Fruit fly (Drosophila melanogaster) whole organism, embryonic: Measurements from ENCODE around the gene MSAmiP.
A peak's percentile ranks its signal among the peaks of the same experiment; 100 is the strongest.

Experiments
- CG10209 ChIP-seq: fragments of 200-800 bp; sonication (Bioruptor generic); optimal IDR thresholded peaks from 3 replicates; lab custom pipeline; 2017; ENCODE audit warnings: missing biosample characterization, mild to moderate bottlenecking, missing genetic modification characterization, missing genetic modification reagents
- CG13894 ChIP-seq: fragments of 200-800 bp; sonication (Bioruptor generic); optimal IDR thresholded peaks from 3 replicates; lab custom pipeline; 2018; ENCODE audit warnings: missing biosample characterization, mild to moderate bottlenecking, missing genetic modification characterization, moderate library complexity
- CG15479 ChIP-seq: fragments of 200-800 bp; sonication (Bioruptor generic); optimal IDR thresholded peaks from 3 replicates; lab custom pipeline; 2019; ENCODE audit warnings: missing biosample characterization, mild to moderate bottlenecking, missing genetic modification characterization, moderate library complexity
- CG1603 ChIP-seq: fragments of 200-800 bp; sonication (Bioruptor generic); optimal IDR thresholded peaks from 2 replicates; lab custom pipeline; 2019; ENCODE audit warnings: missing biosample characterization, mild to moderate bottlenecking, missing genetic modification characterization, moderate library complexity
- CG2712 ChIP-seq: fragments of 200-800 bp; optimal IDR thresholded peaks from 3 replicates; lab custom pipeline; 2019; ENCODE audit warnings: missing biosample characterization, mild to moderate bottlenecking, missing genetic modification characterization, moderate library complexity
- CG31224 ChIP-seq: fragments of 200-800 bp; sonication (Bioruptor generic); IDR thresholded peaks from 2 replicates; pipeline ENCODE4 v1.3.6; 2022; ENCODE audit warnings: missing biosample characterization, missing genetic modification characterization
- CG32532 ChIP-seq: fragments of 200-800 bp; sonication (Bioruptor generic); IDR thresholded peaks from 2 replicates; pipeline ENCODE4 v1.3.6; 2022; ENCODE audit warnings: missing biosample characterization, missing genetic modification characterization
- CG34224 ChIP-seq: fragments of 200-800 bp; sonication (Bioruptor generic); IDR thresholded peaks from 3 replicates; pipeline ENCODE4 v1.3.6; 2022; ENCODE audit warnings: missing biosample characterization, missing genetic modification characterization; ENCODE audit not compliant: partially characterized antibody
- CG3847 ChIP-seq: fragments of 200-800 bp; sonication (Bioruptor generic); IDR thresholded peaks from 2 replicates; pipeline ENCODE4 v1.3.6; 2022; ENCODE audit warnings: missing biosample characterization, missing genetic modification characterization
- CG8290 ChIP-seq, 3 experiments: fragments of 200-800 bp; sonication (Bioruptor generic); optimal IDR thresholded peaks; 2 replicates each; lab custom pipeline; 2016 to 2019; ENCODE audit warnings: missing biosample characterization in 3 of 3, missing genetic modification characterization in 3 of 3, mild to moderate bottlenecking in 2 of 3, moderate library complexity in 1 of 3
- CG9215 ChIP-seq: fragments of 200-800 bp; sonication (Bioruptor generic); IDR thresholded peaks from 2 replicates; pipeline ENCODE4 v1.3.6; 2022; ENCODE audit warnings: missing biosample characterization, missing genetic modification characterization
- CTCF ChIP-seq: fragments of 200-800 bp; sonication (Bioruptor generic); optimal IDR thresholded peaks from 2 replicates; lab custom pipeline; 2017; ENCODE audit warnings: missing biosample characterization, mild to moderate bottlenecking, missing genetic modification characterization, moderate library complexity
- CoRest ChIP-seq: fragments of 200-800 bp; sonication (Bioruptor generic); optimal IDR thresholded peaks from 3 replicates; lab custom pipeline; 2018; ENCODE audit warnings: missing biosample characterization, mild to moderate bottlenecking, missing genetic modification characterization, moderate library complexity
- HHEX ChIP-seq: fragments of 200-800 bp; sonication (Bioruptor generic); optimal IDR thresholded peaks from 3 replicates; lab custom pipeline; 2017; ENCODE audit warnings: missing biosample characterization, mild to moderate bottlenecking, missing genetic modification characterization, missing genetic modification reagents
- HmgZ ChIP-seq: fragments of 200-800 bp; sonication (Bioruptor generic); optimal IDR thresholded peaks from 2 replicates; lab custom pipeline; 2018; ENCODE audit warnings: missing biosample characterization, mild to moderate bottlenecking, missing genetic modification characterization
- Jarid2 ChIP-seq: fragments of 200-800 bp; sonication (Bioruptor generic); optimal IDR thresholded peaks from 3 replicates; lab custom pipeline; 2017; ENCODE audit warnings: mild to moderate bottlenecking, missing biosample characterization, missing genetic modification reagents, missing genetic modification characterization
- Kr ChIP-seq: fragments of 200-800 bp; sonication (Bioruptor generic); optimal IDR thresholded peaks from 2 replicates; lab custom pipeline; 2017; ENCODE audit warnings: missing biosample characterization, mild to moderate bottlenecking, missing genetic modification characterization
- NC2α ChIP-seq: fragments of 200-800 bp; sonication (Bioruptor generic); optimal IDR thresholded peaks from 2 replicates; lab custom pipeline; 2016; ENCODE audit warnings: missing biosample characterization, missing genetic modification characterization
- NC2β ChIP-seq: fragments of 200-800 bp; sonication (Bioruptor generic); optimal IDR thresholded peaks from 2 replicates; lab custom pipeline; 2016; ENCODE audit warnings: missing biosample characterization, missing genetic modification characterization
- Nf-YA ChIP-seq: fragments of 200-800 bp; sonication (Bioruptor generic); IDR thresholded peaks from 2 replicates; pipeline ENCODE4 v1.3.6; 2022; ENCODE audit warnings: missing biosample characterization, missing genetic modification characterization
- Nf-YB ChIP-seq: fragments of 200-800 bp; sonication (Bioruptor generic); optimal IDR thresholded peaks from 3 replicates; lab custom pipeline; 2019; ENCODE audit warnings: missing biosample characterization, mild to moderate bottlenecking, missing genetic modification characterization, moderate library complexity
- Opbp ChIP-seq: fragments of 200-800 bp; sonication (Bioruptor generic); IDR thresholded peaks from 3 replicates; pipeline ENCODE4 v1.3.6; 2022; ENCODE audit warnings: missing biosample characterization, missing genetic modification characterization; ENCODE audit not compliant: partially characterized antibody
- Optix ChIP-seq: fragments of 200-800 bp; sonication (Bioruptor generic); IDR thresholded peaks from 3 replicates; pipeline ENCODE4 v1.3.6; 2022; ENCODE audit warnings: missing biosample characterization, missing genetic modification characterization
- Side ChIP-seq: fragments of 200-800 bp; sonication (Bioruptor generic); optimal IDR thresholded peaks from 2 replicates; lab custom pipeline; 2016; ENCODE audit warnings: missing biosample characterization, missing genetic modification characterization
- ac ChIP-seq: fragments of 200-800 bp; sonication (Bioruptor generic); optimal IDR thresholded peaks from 3 replicates; lab custom pipeline; 2017; ENCODE audit warnings: missing biosample characterization, mild to moderate bottlenecking, missing genetic modification characterization
- az2 ChIP-seq: fragments of 200-800 bp; sonication (Bioruptor generic); optimal IDR thresholded peaks from 3 replicates; lab custom pipeline; 2016; ENCODE audit warnings: missing biosample characterization, missing genetic modification characterization
- bsh ChIP-seq, 2 experiments: fragments of 200-800 bp; sonication (Bioruptor generic); optimal IDR thresholded peaks; 2 replicates each; lab custom pipeline; 2017 to 2018; ENCODE audit warnings: mild to moderate bottlenecking in 2 of 2, missing biosample characterization in 2 of 2, missing genetic modification characterization in 2 of 2, moderate library complexity in 1 of 2
- cato ChIP-seq: fragments of 200-800 bp; sonication (Bioruptor generic); optimal IDR thresholded peaks from 2 replicates; lab custom pipeline; 2016; ENCODE audit warnings: missing biosample characterization, missing genetic modification characterization, borderline replicate concordance
- ci ChIP-seq: fragments of 200-800 bp; sonication (Bioruptor generic); IDR thresholded peaks from 3 replicates; pipeline ENCODE4 v1.3.6; 2022; ENCODE audit warnings: missing biosample characterization, missing genetic modification characterization
- ftz-f1 ChIP-seq: fragments of 200-800 bp; sonication (Bioruptor generic); optimal IDR thresholded peaks from 2 replicates; lab custom pipeline; 2016; ENCODE audit warnings: missing biosample characterization, missing genetic modification characterization
- gcm ChIP-seq: fragments of 200-800 bp; sonication (Bioruptor generic); optimal IDR thresholded peaks from 2 replicates; lab custom pipeline; 2019; ENCODE audit warnings: missing biosample characterization, mild to moderate bottlenecking, missing genetic modification characterization, moderate library complexity
- grau ChIP-seq: fragments of 200-800 bp; optimal IDR thresholded peaks from 3 replicates; lab custom pipeline; 2019; ENCODE audit warnings: missing biosample characterization, mild to moderate bottlenecking, missing genetic modification characterization, moderate library complexity
- grn ChIP-seq: fragments of 200-800 bp; sonication (Bioruptor generic); optimal IDR thresholded peaks from 3 replicates; lab custom pipeline; 2017; ENCODE audit warnings: missing biosample characterization, missing genetic modification characterization
- gsb ChIP-seq: fragments of 200-800 bp; sonication (Bioruptor generic); IDR thresholded peaks from 2 replicates; pipeline ENCODE4 v1.3.6; 2022; ENCODE audit warnings: missing biosample characterization, missing genetic modification characterization
- gsb-n ChIP-seq: fragments of 200-800 bp; sonication (Bioruptor generic); optimal IDR thresholded peaks from 3 replicates; lab custom pipeline; 2018; ENCODE audit warnings: missing biosample characterization, mild to moderate bottlenecking, missing genetic modification characterization
- ken ChIP-seq: fragments of 200-800 bp; sonication (Bioruptor generic); IDR thresholded peaks from 3 replicates; pipeline ENCODE4 v1.3.6; 2022; ENCODE audit warnings: missing biosample characterization, missing genetic modification characterization
- kni ChIP-seq: fragments of 200-800 bp; sonication (Bioruptor generic); optimal IDR thresholded peaks from 3 replicates; lab custom pipeline; 2017; ENCODE audit warnings: mild to moderate bottlenecking, missing biosample characterization, missing genetic modification reagents, missing genetic modification characterization
- nmo ChIP-seq: fragments of 200-800 bp; sonication (Bioruptor generic); optimal IDR thresholded peaks from 2 replicates; lab custom pipeline; 2018; ENCODE audit warnings: missing biosample characterization, mild to moderate bottlenecking, missing genetic modification characterization, moderate library complexity
- onecut ChIP-seq: fragments of 200-800 bp; sonication (Bioruptor generic); IDR thresholded peaks from 2 replicates; pipeline ENCODE4 v1.3.6; 2022; ENCODE audit warnings: missing biosample characterization, missing genetic modification characterization
- phol ChIP-seq: fragments of 200-800 bp; sonication (Bioruptor generic); optimal IDR thresholded peaks from 3 replicates; lab custom pipeline; 2018; ENCODE audit warnings: missing biosample characterization, mild to moderate bottlenecking, missing genetic modification characterization, moderate library complexity
- sd ChIP-seq: fragments of 200-800 bp; sonication (Bioruptor generic); optimal IDR thresholded peaks from 3 replicates; lab custom pipeline; 2018; ENCODE audit warnings: missing biosample characterization, mild to moderate bottlenecking, missing genetic modification characterization, moderate library complexity
- sens ChIP-seq: fragments of 200-800 bp; sonication (Bioruptor generic); peaks from one replicate; lab custom pipeline; 2016; ENCODE audit warnings: missing biosample characterization, missing genetic modification characterization
- sob ChIP-seq: fragments of 200-800 bp; sonication (Bioruptor generic); IDR thresholded peaks from 2 replicates; pipeline ENCODE4 v1.3.6; 2022; ENCODE audit warnings: missing biosample characterization, missing genetic modification characterization
- sr ChIP-seq: fragments of 200-800 bp; sonication (Bioruptor generic); IDR thresholded peaks from 3 replicates; pipeline ENCODE4 v1.3.6; 2022; ENCODE audit warnings: missing biosample characterization, missing genetic modification characterization
- tll ChIP-seq, 2 experiments: fragments of 200-800 bp in 1 of 2; fragments of >200 bp in 1 of 2; sonication (Bioruptor generic) in 1 of 2; optimal IDR thresholded peaks; 2 replicates each; lab custom pipeline; 2017 to 2019; ENCODE audit warnings: missing biosample characterization in 2 of 2, missing genetic modification characterization in 2 of 2, mild to moderate bottlenecking in 1 of 2, moderate library complexity in 1 of 2
- toy ChIP-seq: fragments of 200-800 bp; sonication (Bioruptor generic); IDR thresholded peaks from 2 replicates; pipeline ENCODE4 v1.3.6; 2022; ENCODE audit warnings: missing biosample characterization, missing genetic modification characterization
- trem ChIP-seq: fragments of 200-800 bp; optimal IDR thresholded peaks from 3 replicates; lab custom pipeline; 2019; ENCODE audit warnings: missing biosample characterization, mild to moderate bottlenecking, missing genetic modification characterization, moderate library complexity
- tup ChIP-seq: fragments of 200-800 bp; sonication (Bioruptor generic); optimal IDR thresholded peaks from 2 replicates; lab custom pipeline; 2016; ENCODE audit warnings: missing biosample characterization, mild to moderate bottlenecking, missing genetic modification characterization, moderate library complexity
- zfh1 ChIP-seq: fragments of 200-800 bp; sonication (Bioruptor generic); IDR thresholded peaks from 3 replicates; pipeline ENCODE4 v1.3.6; 2022; ENCODE audit warnings: missing biosample characterization, missing genetic modification characterization

The MSAmiP gene

dm6 chr3R:16882491-16882933 lies 13.6 kb downstream of the MSAmiP start (continued):
- TF ChIP-seq kni (peak; percentile 69), Nf-YB (peak; percentile 96), grau (tag; lab: Kevin White, UChicago) (peak; percentile 7), CG32532 (GFP tag; lab: Robert Waterston, UW) (peak; percentile 58; the same call in 1 of the 2 replicates), Opbp (GFP tag; lab: Robert Waterston, UW) (0 out of 3 replicates have a peak, but pooled peaks have one; percentile 16), CG10209 (GFP tag; lab: Kevin White, UChicago) (no peak), CoRest (tag; lab: Kevin White, UChicago) (peak; percentile 62), sr (peak; percentile 90), CG13894 (tag; lab: Kevin White, UChicago) (peak; percentile 47), gsb-n (tag; lab: Kevin White, UChicago) (peak; percentile 25), tup (no peak), CG15479 (GFP tag; lab: Kevin White, UChicago) (peak; percentile 98), grn (GFP tag; lab: Kevin White, UChicago) (peak; percentile 61), Jarid2 (no peak), phol (tag; lab: Kevin White, UChicago) (peak; percentile 95), ftz-f1 (GFP tag; lab: Kevin White, UChicago) (peak; percentile 15), sob (GFP tag; lab: Robert Waterston, UW) (0 out of 2 replicates have a peak, but pooled peaks have one; percentile 13), bsh (GFP tag; optimal IDR thresholded peaks at IDR 0.05; lab: Kevin White, UChicago) (no peak), ken (peak; percentile 54; the same call in 1 of the 3 replicates), az2 (peak; percentile 5), CG31224 (GFP tag; lab: Robert Waterston, UW) (no peak), sens (GFP tag; lab: Kevin White, UChicago) (peak; percentile 81), gsb (GFP tag; lab: Robert Waterston, UW) (peak; percentile 13; the same call in 1 of the 2 replicates), ac (GFP tag; lab: Kevin White, UChicago) (peak; percentile 68), Side (peak; percentile 7), CTCF (GFP tag; lab: Kevin White, UChicago) (peak; percentile 94), onecut (GFP tag; lab: Robert Waterston, UW) (peak; percentile 36; the same call in 1 of the 2 replicates), CG34224 (GFP tag; lab: Robert Waterston, UW) (0 out of 3 replicates have a peak, but pooled peaks have one; percentile 24), Kr (GFP tag; lab: Kevin White, UChicago) (peak; percentile 12), Nf-YA (GFP tag; lab: Robert Waterston, UW) (0 out of 2 replicates have a peak, but pooled peaks have one; percentile 43), tll (GFP tag; optimal IDR thresholded peaks at IDR 0.05; lab: Kevin White, UChicago) (peak in 1 of 2 experiments; percentile 68), CG8290 (GFP tag; optimal IDR thresholded peaks at IDR 0.05; lab: Kevin White, UChicago) (peak; percentile 26), CG8290 (tag; optimal IDR thresholded peaks at IDR 0.05; lab: Kevin White, UChicago) (peak in 1 of 2 experiments; percentile 6), NC2β (GFP tag; lab: Kevin White, UChicago) (peak; percentile 16), NC2α (no peak), trem (tag; lab: Kevin White, UChicago) (peak; percentile 8), HHEX (GFP tag; lab: Kevin White, UChicago) (no peak), CG1603 (peak; percentile 28), CG2712 (tag; lab: Kevin White, UChicago) (peak; percentile 18), sd (peak; percentile 83), toy (GFP tag; lab: Robert Waterston, UW) (no peak), ci (GFP tag; lab: Robert Waterston, UW) (peak; percentile 75), cato (GFP tag; lab: Kevin White, UChicago) (no peak), nmo (GFP tag; lab: Kevin White, UChicago) (peak; percentile 52), Optix (peak; percentile 51; the same call in 1 of the 3 replicates), HmgZ (peak; percentile 3), zfh1 (0 out of 3 replicates have a peak, but pooled peaks have one; percentile 54), CG3847 (peak; percentile 24; the same call in 1 of the 2 replicates), gcm (GFP tag; lab: Kevin White, UChicago) (peak; percentile 28), CG9215 (GFP tag; lab: Robert Waterston, UW) (0 out of 2 replicates have a peak, but pooled peaks have one; percentile 22)
